Fruit fly (Drosophila melanogaster): ENCODE measurements around the gene CG8757.

- TF ChIP-seq Snoo (tag; optimal IDR thresholded peaks at IDR 0.05): no peak
- TF ChIP-seq gl (tag; optimal IDR thresholded peaks at IDR 0.05): no peak
- no peak for TF ChIP-seq CG14655 (GFP tag; optimal IDR thresholded peaks at IDR 0.05)
- no peak for TF ChIP-seq Ets98B (GFP tag; IDR thresholded peaks at IDR 0.05)
- TF ChIP-seq D1 (tag; optimal IDR thresholded peaks at IDR 0.05): no peak
- no peak for TF ChIP-seq fd96Ca (GFP tag; IDR thresholded peaks at IDR 0.05)
- TF ChIP-seq CG8301 (tag; optimal IDR thresholded peaks at IDR 0.05): no peak
- no peak for TF ChIP-seq rn (GFP tag; IDR thresholded peaks at IDR 0.05)
- TF ChIP-seq EcR (GFP tag; optimal IDR thresholded peaks at IDR 0.05): no peak
Measured at dm6 chr3L:13837456-13837855, 4.6 kb downstream of the CG8757 start, which contains the start of gene CG43184.

Measured in whole organism, pupa.